Fruit fly (Drosophila melanogaster) whole organism, prepupa: Measurements from ENCODE around the gene CG5535.

Source experiments
- Blimp-1 ChIP-seq: fragments of 200-800 bp; sonication (Bioruptor generic); optimal IDR thresholded peaks from 3 replicates; lab custom pipeline; 2017; ENCODE audit warnings: missing biosample characterization, missing genetic modification characterization, mild to moderate bottlenecking, moderate library complexity, missing genetic modification reagents
- CG10669 ChIP-seq: fragments of 200-800 bp; sonication (Bioruptor generic); optimal IDR thresholded peaks from 3 replicates; lab custom pipeline; 2018; ENCODE audit warnings: missing biosample characterization, mild to moderate bottlenecking, missing genetic modification characterization, moderate library complexity
- CG11762 ChIP-seq: fragments of 200-800 bp; sonication (Bioruptor generic); optimal IDR thresholded peaks from 3 replicates; lab custom pipeline; 2016; ENCODE audit warnings: missing biosample characterization, missing genetic modification characterization; ENCODE audit not compliant: insufficient read depth
- CG11902 ChIP-seq: fragments of 200-800 bp; sonication (Bioruptor generic); optimal IDR thresholded peaks from 3 replicates; lab custom pipeline; 2016; ENCODE audit warnings: missing biosample characterization, missing genetic modification characterization
- CG15336 ChIP-seq: fragments of 200-800 bp; sonication (Bioruptor generic); IDR thresholded peaks from 2 replicates; pipeline ENCODE4 v1.3.6; 2022; ENCODE audit warnings: missing biosample characterization, missing genetic modification characterization
- CG1621 ChIP-seq: fragments of 200-800 bp; sonication (Bioruptor generic); optimal IDR thresholded peaks from 3 replicates; lab custom pipeline; 2018; ENCODE audit warnings: missing biosample characterization, mild to moderate bottlenecking, missing genetic modification characterization
- CG16779 ChIP-seq: fragments of 200-800 bp; sonication (Bioruptor generic); optimal IDR thresholded peaks from 3 replicates; lab custom pipeline; 2017; ENCODE audit warnings: missing biosample characterization, mild to moderate bottlenecking, missing genetic modification characterization
- CG3032 ChIP-seq: fragments of 200-800 bp; optimal IDR thresholded peaks from 2 replicates; lab custom pipeline; 2019; ENCODE audit warnings: missing biosample characterization, mild to moderate bottlenecking, missing genetic modification characterization, moderate library complexity
- CG31627 ChIP-seq: fragments of 200-800 bp; sonication (Bioruptor generic); optimal IDR thresholded peaks from 3 replicates; lab custom pipeline; 2016; ENCODE audit warnings: missing biosample characterization, missing genetic modification characterization
- CG32006 ChIP-seq: fragments of 200-800 bp; sonication (Bioruptor generic); optimal IDR thresholded peaks from 3 replicates; lab custom pipeline; 2017; ENCODE audit warnings: missing biosample characterization, mild to moderate bottlenecking, missing genetic modification characterization
- CG34406 ChIP-seq: fragments of 200-800 bp; sonication (Bioruptor generic); optimal IDR thresholded peaks from 3 replicates; lab custom pipeline; 2016; ENCODE audit warnings: missing biosample characterization, missing genetic modification characterization
- CG6163 ChIP-seq: fragments of 200-800 bp; sonication (Bioruptor generic); IDR thresholded peaks from 3 replicates; pipeline ENCODE4 v1.3.6; 2022; ENCODE audit warnings: missing biosample characterization, missing genetic modification characterization
- CG6276 ChIP-seq: fragments of 200-800 bp; sonication (Bioruptor generic); optimal IDR thresholded peaks from 2 replicates; lab custom pipeline; 2017; ENCODE audit warnings: missing biosample characterization, mild to moderate bottlenecking, missing genetic modification characterization
- CG6792 ChIP-seq: fragments of 200-800 bp; sonication (Bioruptor generic); optimal IDR thresholded peaks from 3 replicates; lab custom pipeline; 2016; ENCODE audit warnings: missing biosample characterization, missing genetic modification characterization
- CG6808 ChIP-seq: fragments of 200-800 bp; sonication (Bioruptor generic); optimal IDR thresholded peaks from 3 replicates; lab custom pipeline; 2017; ENCODE audit warnings: missing biosample characterization, missing genetic modification characterization, mild to moderate bottlenecking, moderate library complexity, missing genetic modification reagents
- CG6854 ChIP-seq: fragments of 200-800 bp; sonication (Bioruptor generic); optimal IDR thresholded peaks from 2 replicates; lab custom pipeline; 2017; ENCODE audit warnings: missing biosample characterization, mild to moderate bottlenecking, missing genetic modification characterization
- CG7368 ChIP-seq: fragments of 200-800 bp; sonication (Bioruptor generic); optimal IDR thresholded peaks from 3 replicates; lab custom pipeline; 2016; ENCODE audit warnings: missing biosample characterization, missing genetic modification characterization
- CG8119 ChIP-seq: fragments of 200-800 bp; sonication (Bioruptor generic); IDR thresholded peaks from 3 replicates; pipeline ENCODE4 v1.3.6; 2022; ENCODE audit warnings: missing biosample characterization, missing genetic modification characterization
- CG8319 ChIP-seq: fragments of 200-800 bp; sonication (Bioruptor generic); optimal IDR thresholded peaks from 3 replicates; lab custom pipeline; 2016; ENCODE audit warnings: missing biosample characterization, missing genetic modification characterization
- CG9139 ChIP-seq: fragments of 200-800 bp; sonication (Bioruptor generic); optimal IDR thresholded peaks from 3 replicates; lab custom pipeline; 2017; ENCODE audit warnings: missing biosample characterization, mild to moderate bottlenecking, missing genetic modification characterization
- Eip75B ChIP-seq: fragments of 200-800 bp; sonication (Bioruptor generic); optimal IDR thresholded peaks from 3 replicates; lab custom pipeline; 2016; ENCODE audit warnings: missing biosample characterization, missing genetic modification characterization
- Eip93F ChIP-seq: fragments of 200-800 bp; sonication (Bioruptor generic); optimal IDR thresholded peaks from 2 replicates; lab custom pipeline; 2016; ENCODE audit warnings: missing biosample characterization, mild to moderate bottlenecking, missing genetic modification characterization
- Ets96B ChIP-seq: fragments of 200-800 bp; optimal IDR thresholded peaks from 2 replicates; lab custom pipeline; 2019; ENCODE audit warnings: missing biosample characterization, mild to moderate bottlenecking, missing genetic modification characterization, moderate library complexity
- Gug ChIP-seq: fragments of 200-800 bp; sonication (Bioruptor generic); IDR thresholded peaks from 2 replicates; pipeline ENCODE4 v1.3.6; 2022; ENCODE audit warnings: missing biosample characterization, missing genetic modification characterization
- Hr38 ChIP-seq: sonication (Bioruptor generic); optimal IDR thresholded peaks from 2 replicates; lab custom pipeline; 2016; ENCODE audit warnings: missing biosample characterization, missing genetic modification characterization
- Hr39 ChIP-seq: fragments of 200-800 bp; sonication (Bioruptor generic); optimal IDR thresholded peaks from 2 replicates; lab custom pipeline; 2016; ENCODE audit warnings: missing biosample characterization, missing genetic modification characterization
- Lpt ChIP-seq: fragments of 200-800 bp; sonication (Bioruptor generic); optimal IDR thresholded peaks from 3 replicates; lab custom pipeline; 2016; ENCODE audit warnings: missing biosample characterization, missing genetic modification characterization
- Met ChIP-seq: fragments of 200-800 bp; sonication (Bioruptor generic); optimal IDR thresholded peaks from 3 replicates; lab custom pipeline; 2016; ENCODE audit warnings: missing biosample characterization, missing genetic modification characterization
- OdsH ChIP-seq: fragments of 200-800 bp; sonication (Bioruptor generic); optimal IDR thresholded peaks from 3 replicates; lab custom pipeline; 2016; ENCODE audit warnings: missing biosample characterization, missing genetic modification characterization
- Smox ChIP-seq: fragments of 200-800 bp; sonication (Bioruptor generic); optimal IDR thresholded peaks from 3 replicates; lab custom pipeline; 2016; ENCODE audit warnings: missing biosample characterization, missing genetic modification characterization
- Sox102F ChIP-seq: fragments of 200-800 bp; sonication (Bioruptor generic); optimal IDR thresholded peaks from 2 replicates; lab custom pipeline; 2016; ENCODE audit warnings: missing biosample characterization, mild to moderate bottlenecking, missing genetic modification characterization
- Sox14 ChIP-seq: fragments of 200-800 bp; sonication (Bioruptor generic); optimal IDR thresholded peaks from 3 replicates; lab custom pipeline; 2016; ENCODE audit warnings: missing biosample characterization, missing genetic modification characterization
- Sox15 ChIP-seq: fragments of 200-800 bp; sonication (Bioruptor generic); optimal IDR thresholded peaks from 3 replicates; lab custom pipeline; 2016; ENCODE audit warnings: missing biosample characterization, missing genetic modification characterization
- acj6 ChIP-seq: fragments of 200-800 bp; sonication (Bioruptor generic); optimal IDR thresholded peaks from 3 replicates; lab custom pipeline; 2016; ENCODE audit warnings: missing biosample characterization, missing genetic modification characterization
- cyc ChIP-seq: fragments of 200-800 bp; sonication (Bioruptor generic); optimal IDR thresholded peaks from 3 replicates; lab custom pipeline; 2016; ENCODE audit warnings: missing biosample characterization, missing genetic modification characterization
- dac ChIP-seq: fragments of 200-800 bp; sonication (Bioruptor generic); optimal IDR thresholded peaks from 2 replicates; lab custom pipeline; 2017; ENCODE audit warnings: missing biosample characterization, mild to moderate bottlenecking, missing genetic modification characterization
- dsx ChIP-seq: fragments of 200-800 bp; optimal IDR thresholded peaks from 3 replicates; lab custom pipeline; 2019; ENCODE audit warnings: missing biosample characterization, mild to moderate bottlenecking, missing genetic modification characterization, moderate library complexity; ENCODE audit not compliant: poor library complexity, severe bottlenecking
- eg ChIP-seq: fragments of 200-800 bp; sonication (Bioruptor generic); IDR thresholded peaks from 3 replicates; pipeline ENCODE4 v1.3.6; 2022; ENCODE audit warnings: missing biosample characterization, missing genetic modification characterization
- esn ChIP-seq: fragments of 200-800 bp; sonication (Bioruptor generic); optimal IDR thresholded peaks from 2 replicates; lab custom pipeline; 2016; ENCODE audit warnings: missing biosample characterization, mild to moderate bottlenecking, missing genetic modification characterization, moderate library complexity
- fd59A ChIP-seq: fragments of 200-800 bp; sonication (Bioruptor generic); optimal IDR thresholded peaks from 2 replicates; lab custom pipeline; 2017; ENCODE audit warnings: missing biosample characterization, mild to moderate bottlenecking, missing genetic modification characterization, missing genetic modification reagents
- fd85E ChIP-seq: fragments of 200-800 bp; sonication (Bioruptor generic); optimal IDR thresholded peaks from 3 replicates; lab custom pipeline; 2016; ENCODE audit warnings: missing biosample characterization, missing genetic modification characterization
- fkh ChIP-seq: fragments of 200-800 bp; sonication (Bioruptor generic); optimal IDR thresholded peaks from 3 replicates; lab custom pipeline; 2017; ENCODE audit warnings: missing biosample characterization, mild to moderate bottlenecking, missing genetic modification characterization, moderate library complexity
- lz ChIP-seq: fragments of 200-800 bp; sonication (Bioruptor generic); optimal IDR thresholded peaks from 3 replicates; lab custom pipeline; 2016; ENCODE audit warnings: missing biosample characterization, missing genetic modification characterization
- net ChIP-seq: fragments of 200-800 bp; sonication (Bioruptor generic); optimal IDR thresholded peaks from 3 replicates; lab custom pipeline; 2016; ENCODE audit warnings: missing biosample characterization, missing genetic modification characterization
- pdm3 ChIP-seq: fragments of 200-800 bp; sonication (Bioruptor generic); optimal IDR thresholded peaks from 3 replicates; lab custom pipeline; 2016; ENCODE audit warnings: missing biosample characterization, missing genetic modification characterization
- salr ChIP-seq, 2 experiments: fragments of 200-800 bp; sonication (Bioruptor generic); optimal IDR thresholded peaks; 3 replicates each; lab custom pipeline; 2016 to 2018; ENCODE audit warnings: missing biosample characterization in 2 of 2, missing genetic modification characterization in 2 of 2, mild to moderate bottlenecking in 1 of 2
- spab ChIP-seq: fragments of 200-800 bp; sonication (Bioruptor generic); optimal IDR thresholded peaks from 2 replicates; lab custom pipeline; 2017; ENCODE audit warnings: missing biosample characterization, mild to moderate bottlenecking, missing genetic modification characterization, missing genetic modification reagents
- ss ChIP-seq, 2 experiments: fragments of 200-800 bp; sonication (Bioruptor generic); optimal IDR thresholded peaks; 2 replicates in 1 of 2; 3 replicates in 1 of 2; lab custom pipeline; 2017 to 2018; ENCODE audit warnings: mild to moderate bottlenecking in 2 of 2, missing biosample characterization in 2 of 2, missing genetic modification characterization in 2 of 2, moderate library complexity in 1 of 2
- topi ChIP-seq: fragments of 200-800 bp; sonication (Bioruptor generic); optimal IDR thresholded peaks from 3 replicates; lab custom pipeline; 2016; ENCODE audit warnings: missing biosample characterization, missing genetic modification characterization
- vri ChIP-seq: fragments of 200-800 bp; sonication (Bioruptor generic); optimal IDR thresholded peaks from 3 replicates; lab custom pipeline; 2016; ENCODE audit warnings: missing biosample characterization, mild to moderate bottlenecking, missing genetic modification characterization

The CG5535 gene

DNA sequence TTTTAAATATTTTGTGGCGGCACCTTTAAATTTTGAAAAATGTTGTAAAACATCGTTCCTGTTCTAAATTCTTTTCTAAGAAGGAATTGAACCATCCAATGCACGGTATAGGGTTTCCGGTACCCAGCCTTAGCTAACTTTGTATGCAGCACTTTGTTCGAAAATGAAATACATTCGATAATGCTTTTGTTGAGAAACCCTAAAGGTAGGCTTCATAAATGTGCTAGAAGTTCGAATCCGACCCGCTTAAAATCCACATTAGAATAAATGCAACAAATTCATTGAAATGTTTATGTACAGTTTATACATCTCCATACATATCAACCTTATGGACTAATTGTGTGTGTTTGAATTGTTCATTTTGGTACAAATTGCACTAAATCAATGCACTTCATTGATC is 42.0 kb upstream of the CG5535 start:
- TF ChIP-seq CG11902, result no peak
- TF ChIP-seq Gug (GFP tag; lab: Robert Waterston, UW), result no peak
- TF ChIP-seq CG6792, result no peak
- TF ChIP-seq dsx (GFP tag; lab: Kevin White, UChicago), result peak; percentile 57

DNA sequence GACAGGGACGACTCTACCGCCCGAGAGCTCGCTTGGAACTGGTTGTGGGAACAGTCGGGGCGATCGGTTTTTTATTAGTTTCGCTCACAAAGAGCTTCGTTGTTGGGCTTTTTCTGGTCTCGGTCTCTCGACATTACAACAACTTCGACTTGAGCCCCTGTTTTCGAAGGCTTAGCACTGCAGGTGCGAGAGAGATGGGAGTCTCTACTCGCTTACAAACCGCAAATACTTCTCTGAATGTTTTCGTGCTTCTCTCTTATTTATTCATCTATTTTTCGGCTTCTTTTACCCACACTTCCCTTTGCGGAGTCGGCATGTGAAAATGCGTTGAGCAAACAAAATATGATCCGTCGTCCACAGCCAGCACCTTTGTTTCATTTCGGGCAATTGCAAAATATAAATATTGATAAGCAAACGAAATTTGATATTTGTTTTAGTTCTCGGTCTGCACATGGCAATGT is 39.3 kb upstream of the CG5535 start, which contains the start of gene Tsp74F:
Gene Tsp74F, minus strand, starts transcription at position 48 of the 461 bp plus-strand sequence.
- TF ChIP-seq CG6163 (GFP tag; lab: Robert Waterston, UW), result 0 out of 3 replicates have a peak, but pooled peaks have one; percentile 38
- peak; percentile 37 for TF ChIP-seq CG9139
- no peak for TF ChIP-seq CG7368 (GFP tag; lab: Kevin White, UChicago)
- TF ChIP-seq CG11902, result no peak
- TF ChIP-seq esn (GFP tag; lab: Kevin White, UChicago), result no peak
- no peak for TF ChIP-seq Eip93F (GFP tag; lab: Kevin White, UChicago)
- no peak for TF ChIP-seq fd59A (GFP tag; lab: Kevin White, UChicago)
- TF ChIP-seq CG32006 (GFP tag; lab: Kevin White, UChicago), result no peak
- TF ChIP-seq CG6854 (GFP tag; lab: Kevin White, UChicago), result no peak
- TF ChIP-seq CG6792, result no peak
- no peak for TF ChIP-seq salr (GFP tag; optimal IDR thresholded peaks at IDR 0.05; lab: Kevin White, UChicago)
- TF ChIP-seq topi (GFP tag; lab: Kevin White, UChicago), result no peak
- no peak for TF ChIP-seq Blimp-1
- TF ChIP-seq CG1621 (tag; lab: Kevin White, UChicago), result no peak
- TF ChIP-seq Ets96B (tag; lab: Kevin White, UChicago), result no peak
- TF ChIP-seq fkh, result peak; percentile 88
- no peak for TF ChIP-seq Gug (GFP tag; lab: Robert Waterston, UW)
- peak; percentile 19 for TF ChIP-seq Lpt
- no peak for TF ChIP-seq CG31627
- no peak for TF ChIP-seq vri (GFP tag; lab: Kevin White, UChicago)
- no peak for TF ChIP-seq Hr38 (GFP tag; lab: Kevin White, UChicago)
- TF ChIP-seq Sox14 (GFP tag; lab: Kevin White, UChicago), result no peak
- no peak for TF ChIP-seq CG3032 (tag; lab: Kevin White, UChicago)
- TF ChIP-seq CG8319 (GFP tag; lab: Kevin White, UChicago), result no peak
- no peak for TF ChIP-seq dac (GFP tag; lab: Kevin White, UChicago)
- TF ChIP-seq CG16779 (tag; lab: Kevin White, UChicago), result no peak
- no peak for TF ChIP-seq CG11762 (GFP tag; lab: Kevin White, UChicago)
- TF ChIP-seq pdm3 (GFP tag; lab: Kevin White, UChicago), result no peak
- TF ChIP-seq CG8119 (GFP tag; lab: Robert Waterston, UW), result no peak; the same call in 2 of the 3 replicates
- TF ChIP-seq CG6276 (GFP tag; lab: Kevin White, UChicago), result peak; percentile 10
- TF ChIP-seq Smox (GFP tag; lab: Kevin White, UChicago), result no peak
- TF ChIP-seq cyc (GFP tag; lab: Kevin White, UChicago), result no peak
- TF ChIP-seq acj6, result no peak
- no peak for TF ChIP-seq Sox15
- TF ChIP-seq CG6808 (GFP tag; lab: Kevin White, UChicago), result no peak
- no peak for TF ChIP-seq Eip75B (GFP tag; lab: Kevin White, UChicago)
- no peak; the same call in 2 of the 3 replicates for TF ChIP-seq eg (GFP tag; lab: Robert Waterston, UW)
- no peak for TF ChIP-seq Hr39 (GFP tag; lab: Kevin White, UChicago)
- TF ChIP-seq fd85E, result no peak
- no peak for TF ChIP-seq CG34406 (GFP tag; lab: Kevin White, UChicago)
- TF ChIP-seq Met (GFP tag; lab: Kevin White, UChicago), result no peak
- TF ChIP-seq CG15336 (GFP tag; lab: Robert Waterston, UW), result peak; percentile 19; the same call in 1 of the 2 replicates
- no peak for TF ChIP-seq CG10669
- TF ChIP-seq Sox102F (GFP tag; lab: Kevin White, UChicago), result no peak
- peak in 1 of 2 experiments; percentile 25 for TF ChIP-seq ss (GFP tag; optimal IDR thresholded peaks at IDR 0.05; lab: Kevin White, UChicago)
- TF ChIP-seq spab (GFP tag; lab: Kevin White, UChicago), result no peak
- TF ChIP-seq lz (GFP tag; lab: Kevin White, UChicago), result no peak
- TF ChIP-seq net (GFP tag; lab: Kevin White, UChicago), result no peak
- TF ChIP-seq OdsH (GFP tag; lab: Kevin White, UChicago), result no peak
